Fruit fly (Drosophila melanogaster): ENCODE results near the gene Mer.

Gene Mer

dm6 chrX:19697255-19697877, 4.1 kb upstream of the Mer start:
- no peak for TF ChIP-seq CG34367 (tag; optimal IDR thresholded peaks at IDR 0.05)
- TF ChIP-seq CG17806 (tag; optimal IDR thresholded peaks at IDR 0.05): no peak
- no peak for TF ChIP-seq EcR (GFP tag; optimal IDR thresholded peaks at IDR 0.05)
- no peak for TF ChIP-seq CG13204 (GFP tag; optimal IDR thresholded peaks at IDR 0.05)
- TF ChIP-seq rn (GFP tag; IDR thresholded peaks at IDR 0.05): no peak
- TF ChIP-seq CG8301 (tag; optimal IDR thresholded peaks at IDR 0.05): no peak
- 0 out of 3 replicates have a peak, but pooled peaks have one; percentile 23 for TF ChIP-seq fd96Ca (GFP tag; IDR thresholded peaks at IDR 0.05)
- no peak for TF ChIP-seq Ets98B (GFP tag; IDR thresholded peaks at IDR 0.05)
- TF ChIP-seq CG4496 (GFP tag; IDR thresholded peaks at IDR 0.05): 0 out of 3 replicates have a peak, but pooled peaks have one; percentile 17
- TF ChIP-seq Snoo (tag; optimal IDR thresholded peaks at IDR 0.05): no peak

- TF ChIP-seq Snoo (tag; optimal IDR thresholded peaks at IDR 0.05) (no peak), CG4496 (GFP tag; IDR thresholded peaks at IDR 0.05) (peak; percentile 42; the same call in 1 of the 3 replicates)
These were observed 3.5 kb upstream of the Mer start, which contains the start of gene Cdc42 for dm6 chrX:19696845-19697244. TSS of gene Cdc42 (plus strand) at chrX:19697091.

DNA sequence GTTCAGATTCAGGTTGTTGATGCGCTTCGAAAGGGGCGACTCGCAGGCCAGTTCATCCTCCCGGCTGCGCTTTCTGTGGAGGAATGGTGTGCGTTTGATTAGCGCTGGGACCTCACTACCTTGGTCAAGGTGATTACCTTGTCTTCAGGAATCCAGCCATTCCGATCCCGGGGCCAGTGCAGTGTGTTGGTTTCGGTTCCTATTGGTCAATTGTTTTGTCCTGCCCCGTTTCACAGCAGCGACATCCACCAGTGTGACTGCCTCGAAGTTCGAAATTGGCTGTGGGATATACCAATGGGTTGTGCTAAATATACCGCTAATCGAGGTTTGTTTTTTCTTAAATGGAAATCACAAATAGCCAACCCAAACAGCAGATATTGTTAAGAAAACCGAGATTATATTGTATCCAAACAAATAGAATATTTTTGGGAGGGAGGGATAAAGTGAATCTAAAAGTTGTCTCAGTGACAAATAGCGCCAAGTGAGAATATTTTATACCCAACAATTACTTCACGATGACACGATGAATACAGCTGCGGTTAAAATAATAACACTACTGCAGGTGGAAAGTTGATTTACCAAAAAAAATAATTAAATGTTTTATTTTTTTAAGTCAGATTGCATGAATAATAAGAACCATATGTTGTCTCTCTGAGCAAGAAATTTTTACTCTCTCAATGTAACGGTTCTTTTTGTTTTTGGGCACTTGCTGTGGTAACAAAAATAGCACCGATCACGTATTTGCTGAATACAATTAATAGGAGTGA, 1.7 kb upstream of the Mer start, which contains the start of gene CG14229:
CG14229 (minus strand) TSS at position 459 of the 767 bp plus-strand sequence.
- TF ChIP-seq CG4496 (GFP tag; IDR thresholded peaks at IDR 0.05) (peak; percentile 79), CG17806 (tag; optimal IDR thresholded peaks at IDR 0.05) (peak; percentile 12), CG8301 (tag; optimal IDR thresholded peaks at IDR 0.05) (peak; percentile 18), CG15710 (tag; optimal IDR thresholded peaks at IDR 0.05) (peak; percentile 7), CG8159 (tag; optimal IDR thresholded peaks at IDR 0.05) (no peak), D1 (tag; optimal IDR thresholded peaks at IDR 0.05) (no peak), CG34367 (tag; optimal IDR thresholded peaks at IDR 0.05) (no peak), Pif1A (GFP tag; optimal IDR thresholded peaks at IDR 0.05) (peak; percentile 3), EcR (GFP tag; optimal IDR thresholded peaks at IDR 0.05) (no peak), rn (GFP tag; IDR thresholded peaks at IDR 0.05) (no peak), Pif1B (GFP tag; optimal IDR thresholded peaks at IDR 0.05) (peak; percentile 22), Snoo (tag; optimal IDR thresholded peaks at IDR 0.05) (peak; percentile 15), CG12605 (GFP tag; IDR thresholded peaks at IDR 0.05) (peak; percentile 18; the same call in 1 of the 2 replicates), Ets98B (GFP tag; IDR thresholded peaks at IDR 0.05) (0 out of 2 replicates have a peak, but pooled peaks have one; percentile 45)

DNA sequence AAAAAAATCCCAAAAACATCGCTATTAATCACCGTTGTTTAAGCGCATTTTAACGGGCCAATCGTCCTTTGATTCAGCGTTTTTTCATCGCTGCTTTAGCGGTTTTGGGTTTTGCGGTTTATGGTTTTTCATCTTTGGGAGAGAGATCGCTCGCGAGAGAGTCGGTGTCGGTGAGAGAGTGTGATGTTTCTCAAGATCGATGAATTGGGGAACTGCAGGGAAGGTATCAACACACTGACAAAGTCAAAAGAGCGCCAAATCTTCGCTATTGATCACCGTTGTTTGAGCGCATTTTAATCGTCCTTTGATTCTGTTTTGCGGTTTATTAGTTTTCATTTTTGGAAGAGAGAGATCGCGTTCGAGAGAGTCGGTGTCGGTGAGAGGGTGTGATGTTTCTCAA, 3.2 kb downstream of the Mer start:
- TF ChIP-seq CG10348 (GFP tag; IDR thresholded peaks at IDR 0.05) (no peak), CG4496 (GFP tag; IDR thresholded peaks at IDR 0.05) (no peak), rn (GFP tag; IDR thresholded peaks at IDR 0.05) (no peak), CG8301 (tag; optimal IDR thresholded peaks at IDR 0.05) (no peak), CG8159 (tag; optimal IDR thresholded peaks at IDR 0.05) (no peak), Pif1A (GFP tag; optimal IDR thresholded peaks at IDR 0.05) (no peak)

DNA sequence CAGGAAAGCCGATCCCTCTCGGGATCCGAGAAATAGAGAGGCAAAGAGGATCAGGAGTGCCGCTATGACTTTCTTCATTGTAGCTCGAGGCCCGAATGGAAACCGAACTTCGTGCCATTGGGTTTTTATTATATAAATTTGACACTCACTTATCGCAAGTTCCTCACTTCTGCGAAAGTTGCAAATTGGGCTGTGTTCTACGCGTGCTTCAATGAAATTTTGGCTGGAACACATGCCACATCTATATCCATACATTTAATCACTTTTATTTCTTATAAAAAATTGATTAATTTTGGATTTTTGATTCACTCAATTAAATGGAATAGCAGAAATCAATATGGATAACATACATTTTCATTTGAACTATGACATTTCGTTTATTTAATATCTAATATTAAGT, 4.5 kb downstream of the Mer start, which contains the start of gene CG14227:
CG14227 (minus strand) TSS at position 101 of the 400 bp plus-strand sequence.
- TF ChIP-seq CG17806 (tag; optimal IDR thresholded peaks at IDR 0.05) (no peak), CG32121 (GFP tag; IDR thresholded peaks at IDR 0.05) (no peak), CG14655 (GFP tag; optimal IDR thresholded peaks at IDR 0.05) (no peak), CG8301 (tag; optimal IDR thresholded peaks at IDR 0.05) (no peak), CG4496 (GFP tag; IDR thresholded peaks at IDR 0.05) (no peak), Pif1A (GFP tag; optimal IDR thresholded peaks at IDR 0.05) (no peak), Snoo (tag; optimal IDR thresholded peaks at IDR 0.05) (no peak), CG8159 (tag; optimal IDR thresholded peaks at IDR 0.05) (no peak), CG34367 (tag; optimal IDR thresholded peaks at IDR 0.05) (no peak), gl (tag; optimal IDR thresholded peaks at IDR 0.05) (no peak)

DNA sequence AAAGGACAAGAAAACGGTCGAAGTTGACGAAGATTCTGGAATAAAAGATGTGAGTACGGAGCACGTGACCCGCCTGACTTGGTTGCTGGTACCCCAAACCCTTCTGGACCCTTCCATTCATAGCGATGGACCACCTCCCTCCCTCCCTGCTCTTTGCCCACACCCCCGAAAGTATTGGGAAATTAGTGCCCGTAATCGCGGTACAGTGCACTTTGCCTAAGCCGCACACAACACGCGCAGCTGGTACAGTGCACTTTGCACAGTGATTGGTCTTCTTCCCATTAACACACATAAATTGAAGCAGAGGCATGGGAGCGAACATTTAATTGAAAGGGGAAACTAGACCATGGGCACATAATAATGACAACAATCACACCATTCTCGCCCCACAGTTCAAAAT, 9.3 kb downstream of the Mer start:
- TF ChIP-seq D1 (tag; optimal IDR thresholded peaks at IDR 0.05): no peak
- peak; percentile 40; the same call in 1 of the 2 replicates for TF ChIP-seq CG32121 (GFP tag; IDR thresholded peaks at IDR 0.05)
- 0 out of 2 replicates have a peak, but pooled peaks have one; percentile 10 for TF ChIP-seq CG10348 (GFP tag; IDR thresholded peaks at IDR 0.05)
- peak; percentile 14; the same call in 1 of the 2 replicates for TF ChIP-seq Ets98B (GFP tag; IDR thresholded peaks at IDR 0.05)
- no peak for TF ChIP-seq gl (tag; optimal IDR thresholded peaks at IDR 0.05)
